Fruit fly (Drosophila melanogaster): ENCODE measurements around the gene CG46448.

The CG46448 gene

DNA sequence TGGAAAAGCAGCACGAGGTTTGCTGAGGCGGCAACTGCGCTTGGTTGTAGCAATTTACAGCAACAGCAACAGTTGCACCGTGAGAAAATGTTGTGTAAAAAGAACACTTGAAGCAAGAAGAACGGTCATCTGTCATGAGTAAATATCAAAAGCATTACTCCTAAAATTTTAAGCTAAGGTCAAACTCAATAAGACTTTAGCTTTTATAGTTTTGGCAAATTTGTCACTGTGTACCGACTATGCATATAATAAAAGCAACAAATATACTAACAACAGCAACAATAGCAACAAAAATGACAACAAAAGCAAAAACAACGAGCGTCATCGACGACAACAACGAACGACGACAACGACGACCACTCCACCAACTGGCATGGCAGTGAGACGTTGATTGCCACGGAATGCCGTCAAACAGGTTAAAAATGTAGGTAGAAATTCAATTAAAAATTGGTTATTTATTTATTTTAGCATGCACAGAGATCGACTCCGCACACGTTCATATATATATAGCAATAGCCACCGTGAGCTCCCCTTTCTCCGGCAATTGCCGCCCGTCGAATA, 42.1 kb downstream of the CG46448 start:
- TF ChIP-seq sr (GFP tag; IDR thresholded peaks at IDR 0.05) (peak; percentile 22; the same call in 1 of the 3 replicates), CG14710 (tag; optimal IDR thresholded peaks at IDR 0.05) (peak; percentile 41), Spps (tag; optimal IDR thresholded peaks at IDR 0.05) (no peak), CG7963 (GFP tag; IDR thresholded peaks at IDR 0.05; ENCODE audit: partially characterized antibody) (no peak), Nf-YC (tag; optimal IDR thresholded peaks at IDR 0.05) (peak; percentile 29), CG6854 (GFP tag; optimal IDR thresholded peaks at IDR 0.05) (peak; percentile 34), CG16813 (GFP tag; IDR thresholded peaks at IDR 0.05; ENCODE audit: partially characterized antibody) (no peak), cg (GFP tag; optimal IDR thresholded peaks at IDR 0.05) (no peak), zen (tag; optimal IDR thresholded peaks at IDR 0.05) (peak; percentile 32), pb (GFP tag; optimal IDR thresholded peaks at IDR 0.05) (peak; percentile 85), CG17328 (GFP tag; IDR thresholded peaks at IDR 0.05) (peak; percentile 92), CG17568 (GFP tag; optimal IDR thresholded peaks at IDR 0.05) (peak; percentile 71), psq (GFP tag; optimal IDR thresholded peaks at IDR 0.05) (peak; percentile 21), CG31388 (GFP tag; optimal IDR thresholded peaks at IDR 0.05) (peak; percentile 64), Blimp-1 (GFP tag; optimal IDR thresholded peaks at IDR 0.05) (peak; percentile 67), CG30431 (GFP tag; optimal IDR thresholded peaks at IDR 0.05) (peak; percentile 52), CG31365 (tag; optimal IDR thresholded peaks at IDR 0.05) (peak; percentile 34), CG8478 (optimal IDR thresholded peaks at IDR 0.05) (no peak), CG4820 (GFP tag; optimal IDR thresholded peaks at IDR 0.05) (peak; percentile 84), vfl (GFP tag; optimal IDR thresholded peaks at IDR 0.05) (no peak), Jarid2 (GFP tag; optimal IDR thresholded peaks at IDR 0.05) (peak; percentile 41), CG16779 (GFP tag; IDR thresholded peaks at IDR 0.05) (no peak), CG30403 (GFP tag; optimal IDR thresholded peaks at IDR 0.05) (peak; percentile 87), CG13287 (GFP tag; IDR thresholded peaks at IDR 0.05; ENCODE audit: partially characterized antibody) (no peak), zf30C (GFP tag; optimal IDR thresholded peaks at IDR 0.05) (no peak), CG18011 (GFP tag; optimal IDR thresholded peaks at IDR 0.05) (peak; percentile 26), so (GFP tag; IDR thresholded peaks at IDR 0.05) (peak; percentile 86), slou (GFP tag; optimal IDR thresholded peaks at IDR 0.05) (peak; percentile 45), Abd-B (GFP tag; optimal IDR thresholded peaks at IDR 0.05) (peak; percentile 86), gcm (GFP tag; optimal IDR thresholded peaks at IDR 0.05) (peak; percentile 69), Atf-2 (GFP tag; optimal IDR thresholded peaks at IDR 0.05) (peak; percentile 77), CG14014 (GFP tag; IDR thresholded peaks at IDR 0.05) (peak; percentile 80), crp (GFP tag; optimal IDR thresholded peaks at IDR 0.05) (peak in 1 of 2 experiments; percentile 34), CG9215 (GFP tag; IDR thresholded peaks at IDR 0.05) (peak; percentile 44; the same call in 1 of the 2 replicates), tll (GFP tag; optimal IDR thresholded peaks at IDR 0.05) (no peak), CkIIα-i1 (GFP tag; IDR thresholded peaks at IDR 0.05) (peak; percentile 43; the same call in 1 of the 2 replicates), CG1024 (GFP tag; IDR thresholded peaks at IDR 0.05) (peak; percentile 76), knrl (GFP tag; IDR thresholded peaks at IDR 0.05; ENCODE audit: partially characterized antibody) (no peak), CG9876 (GFP tag; optimal IDR thresholded peaks at IDR 0.05) (peak; percentile 72), CG4424 (GFP tag; optimal IDR thresholded peaks at IDR 0.05) (peak; percentile 72), cwo (GFP tag; optimal IDR thresholded peaks at IDR 0.05) (peak; percentile 35), HHEX (GFP tag; optimal IDR thresholded peaks at IDR 0.05) (peak; percentile 57), oc (tag; optimal IDR thresholded peaks at IDR 0.05) (peak; percentile 83), Deaf1 (tag; optimal IDR thresholded peaks at IDR 0.05) (peak; percentile 63), D (optimal IDR thresholded peaks at IDR 0.05) (no peak), D (GFP tag; optimal IDR thresholded peaks at IDR 0.05) (peak; percentile 73), slbo (GFP tag; IDR thresholded peaks at IDR 0.05) (peak; percentile 75), CG34224 (GFP tag; IDR thresholded peaks at IDR 0.05; ENCODE audit: partially characterized antibody) (no peak), kay (GFP tag; optimal IDR thresholded peaks at IDR 0.05) (peak; percentile 67)

All from whole organism, embryonic.